Worm (Caenorhabditis elegans) whole organism, late embryonic: Measurements from ENCODE around the gene pdhb-1.
A peak's percentile ranks its signal among the peaks of the same experiment; 100 is the strongest.

Source experiments
- C08G9.2 ChIP-seq: sonication (generic microtip); optimal IDR thresholded peaks from 2 replicates; lab custom pipeline; 2016; ENCODE audit warnings: mild to moderate bottlenecking, missing genetic modification characterization, moderate library complexity, missing compliant biosample characterization
- F13H6.1 ChIP-seq: sonication (generic microtip); optimal IDR thresholded peaks from 2 replicates; lab custom pipeline; 2016; ENCODE audit warnings: missing genetic modification characterization, missing compliant biosample characterization
- ahr-1 ChIP-seq: sonication (generic microtip); optimal IDR thresholded peaks from 2 replicates; lab custom pipeline; 2016; ENCODE audit warnings: missing genetic modification characterization, missing compliant biosample characterization
- ama-1 ChIP-seq: fragments of 150-350 bp; optimal IDR thresholded peaks from 2 replicates; lab custom pipeline; 2014
- ceh-18 ChIP-seq: sonication (generic microtip); optimal IDR thresholded peaks from 2 replicates; lab custom pipeline; 2016; ENCODE audit warnings: missing genetic modification characterization, missing compliant biosample characterization
- ceh-19 ChIP-seq: fragments of 200-800 bp; sonication (Bioruptor generic); optimal IDR thresholded peaks from 2 replicates; lab custom pipeline; 2018; ENCODE audit warnings: mild to moderate bottlenecking, missing genetic modification characterization, missing compliant biosample characterization
- ceh-22 ChIP-seq: sonication (generic microtip); optimal IDR thresholded peaks from 2 replicates; lab custom pipeline; 2017; ENCODE audit warnings: missing biosample characterization, missing genetic modification characterization
- ceh-30 ChIP-seq: fragments of 150-350 bp; optimal IDR thresholded peaks from 2 replicates; lab custom pipeline; 2014; ENCODE audit warnings: missing biosample characterization, missing genetic modification characterization
- ceh-31 ChIP-seq: sonication (generic microtip); optimal IDR thresholded peaks from 2 replicates; lab custom pipeline; 2016; ENCODE audit warnings: missing genetic modification characterization, missing compliant biosample characterization
- ceh-34 ChIP-seq: sonication (generic microtip); optimal IDR thresholded peaks from 2 replicates; lab custom pipeline; 2016; ENCODE audit warnings: mild to moderate bottlenecking, missing genetic modification characterization, missing compliant biosample characterization
- ceh-45 ChIP-seq: fragments of 200-800 bp; sonication (Bioruptor generic); IDR thresholded peaks from 2 replicates; pipeline ENCODE4 v1.3.6; 2022; ENCODE audit warnings: missing genetic modification reagents, missing genetic modification characterization, missing compliant biosample characterization
- ceh-48 ChIP-seq: sonication (generic microtip); optimal IDR thresholded peaks from 2 replicates; lab custom pipeline; 2016; ENCODE audit warnings: missing genetic modification characterization, inconsistent platforms, missing compliant biosample characterization
- che-1 ChIP-seq: sonication (generic microtip); optimal IDR thresholded peaks from 2 replicates; lab custom pipeline; 2016; ENCODE audit warnings: mild to moderate bottlenecking, missing genetic modification characterization, missing compliant biosample characterization
- dmd-4 ChIP-seq: sonication (generic microtip); optimal IDR thresholded peaks from 2 replicates; lab custom pipeline; 2016; ENCODE audit warnings: borderline replicate concordance, missing genetic modification characterization, missing compliant biosample characterization
- elt-2 ChIP-seq: sonication (generic microtip); optimal IDR thresholded peaks from 2 replicates; lab custom pipeline; 2016; ENCODE audit warnings: missing genetic modification reagents, missing genetic modification characterization, missing compliant biosample characterization
- ets-4 ChIP-seq: sonication (generic microtip); optimal IDR thresholded peaks from 2 replicates; lab custom pipeline; 2016; ENCODE audit warnings: missing genetic modification characterization, missing compliant biosample characterization
- fkh-6 ChIP-seq: sonication (generic microtip); optimal IDR thresholded peaks from 2 replicates; lab custom pipeline; 2016; ENCODE audit warnings: missing genetic modification characterization, missing compliant biosample characterization
- hlh-6 ChIP-seq: sonication (generic microtip); optimal IDR thresholded peaks from 2 replicates; lab custom pipeline; 2016; ENCODE audit warnings: missing genotype, missing genetic modification characterization, missing compliant biosample characterization
- mec-3 ChIP-seq: sonication (generic microtip); optimal IDR thresholded peaks from 2 replicates; lab custom pipeline; 2016; ENCODE audit warnings: borderline replicate concordance, missing genetic modification characterization, missing compliant biosample characterization
- nfya-1 ChIP-seq: sonication (generic microtip); optimal IDR thresholded peaks from 2 replicates; lab custom pipeline; 2017; ENCODE audit warnings: missing genetic modification characterization, mild to moderate bottlenecking, missing compliant biosample characterization, antibody characterized with exemption, moderate library complexity
- nhr-11 ChIP-seq: fragments of 150-350 bp; optimal IDR thresholded peaks from 2 replicates; lab custom pipeline; 2014; ENCODE audit warnings: missing biosample characterization, missing genetic modification characterization
- npax-4 ChIP-seq: sonication (generic microtip); optimal IDR thresholded peaks from 2 replicates; lab custom pipeline; 2016; ENCODE audit warnings: missing genetic modification characterization, missing compliant biosample characterization
- odd-2 ChIP-seq: sonication (generic microtip); optimal IDR thresholded peaks from 2 replicates; lab custom pipeline; 2017; ENCODE audit warnings: antibody characterized with exemption, mild to moderate bottlenecking, missing genetic modification characterization, missing compliant biosample characterization
- pag-3 ChIP-seq: sonication (generic microtip); optimal IDR thresholded peaks from 2 replicates; lab custom pipeline; 2016; ENCODE audit warnings: missing compliant biosample characterization, missing genetic modification characterization, borderline replicate concordance
- pat-9 ChIP-seq: fragments of 200-800 bp; sonication (Bioruptor generic); optimal IDR thresholded peaks from 2 replicates; lab custom pipeline; 2018; ENCODE audit warnings: mild to moderate bottlenecking, missing genetic modification characterization, moderate library complexity, missing compliant biosample characterization
- pax-1 ChIP-seq: fragments of 150-350 bp; optimal IDR thresholded peaks from 2 replicates; lab custom pipeline; 2014; ENCODE audit warnings: missing biosample characterization, missing genetic modification characterization
- pha-2 ChIP-seq: sonication (generic microtip); optimal IDR thresholded peaks from 2 replicates; lab custom pipeline; 2017; ENCODE audit warnings: mild to moderate bottlenecking, missing genetic modification characterization, missing compliant biosample characterization
- pha-4 ChIP-seq: fragments of 150-350 bp; optimal IDR thresholded peaks from 2 replicates; lab custom pipeline; 2018; ENCODE audit warnings: missing biosample characterization, missing genetic modification reagents, missing genetic modification characterization
- pqm-1 ChIP-seq: sonication (generic microtip); optimal IDR thresholded peaks from 2 replicates; lab custom pipeline; 2016; ENCODE audit warnings: missing genetic modification characterization, missing compliant biosample characterization
- pros-1 ChIP-seq: fragments of 150-350 bp; optimal IDR thresholded peaks from 2 replicates; lab custom pipeline; 2014; ENCODE audit warnings: missing biosample characterization, missing genetic modification reagents, missing genetic modification characterization
- rnt-1 ChIP-seq: sonication (generic microtip); optimal IDR thresholded peaks from 2 replicates; lab custom pipeline; 2016; ENCODE audit warnings: missing genetic modification characterization, missing compliant biosample characterization
- sdc-2 ChIP-seq: sonication (generic microtip); optimal IDR thresholded peaks from 2 replicates; lab custom pipeline; 2016; ENCODE audit warnings: missing genotype, missing genetic modification characterization, missing compliant biosample characterization
- sox-4 ChIP-seq: sonication (generic microtip); optimal IDR thresholded peaks from 2 replicates; lab custom pipeline; 2017; ENCODE audit warnings: mild to moderate bottlenecking, missing genetic modification characterization, inconsistent platforms, missing compliant biosample characterization
- syd-9 ChIP-seq: sonication (generic microtip); optimal IDR thresholded peaks from 2 replicates; lab custom pipeline; 2016; ENCODE audit warnings: mild to moderate bottlenecking, missing genetic modification characterization, moderate library complexity, missing compliant biosample characterization
- ttx-3 ChIP-seq: sonication (generic microtip); optimal IDR thresholded peaks from 2 replicates; lab custom pipeline; 2016; ENCODE audit warnings: missing genetic modification reagents, missing genetic modification characterization, missing compliant biosample characterization
- unc-3 ChIP-seq, 2 experiments: fragments of 200-800 bp in 1 of 2; sonication (Bioruptor generic) in 1 of 2; sonication (generic microtip) in 1 of 2; conservative IDR thresholded peaks in 1 of 2; optimal IDR thresholded peaks in 1 of 2; 2 replicates each; pipeline versions ENCODE4 v1.3.6 to Lab custom; 2016 to 2022; ENCODE audit warnings: missing compliant biosample characterization in 2 of 2, missing genetic modification characterization in 2 of 2, missing genetic modification reagents in 1 of 2
- unc-86 ChIP-seq: sonication (generic microtip); optimal IDR thresholded peaks from 2 replicates; lab custom pipeline; 2016; ENCODE audit warnings: missing genetic modification characterization, missing compliant biosample characterization
- zip-5 ChIP-seq: sonication (generic microtip); optimal IDR thresholded peaks from 2 replicates; lab custom pipeline; 2016; ENCODE audit warnings: missing genetic modification characterization, missing compliant biosample characterization
- ztf-16 ChIP-seq: sonication (generic microtip); optimal IDR thresholded peaks from 2 replicates; lab custom pipeline; 2017; ENCODE audit warnings: missing genetic modification characterization, missing compliant biosample characterization

Gene pdhb-1

ce11 chrIV:3363784-3364183 lies 35.7 kb upstream of the pdhb-1 start:
- no peak for TF ChIP-seq ets-4 (tag; lab: Kevin White, UChicago)
- TF ChIP-seq pqm-1: no peak
- no peak for TF ChIP-seq pax-1 (tag; lab: Kevin White, UChicago)
- TF ChIP-seq pag-3 (tag; lab: Kevin White, UChicago): no peak
- no peak for TF ChIP-seq ceh-22
- TF ChIP-seq zip-5 (tag; lab: Kevin White, UChicago): no peak
- no peak for TF ChIP-seq sox-4 (tag; lab: Kevin White, UChicago)
- TF ChIP-seq unc-3 (GFP tag; conservative IDR thresholded peaks at IDR 0.05; lab: Robert Waterston, UW): no peak
- no peak for TF ChIP-seq unc-3 (tag; optimal IDR thresholded peaks at IDR 0.05; lab: Kevin White, UChicago)
- no peak for TF ChIP-seq syd-9
- no peak for TF ChIP-seq ahr-1 (tag; lab: Kevin White, UChicago)
- TF ChIP-seq pha-2 (tag; lab: Kevin White, UChicago): no peak
- no peak for TF ChIP-seq ttx-3 (tag; lab: Kevin White, UChicago)
- TF ChIP-seq dmd-4: no peak
- TF ChIP-seq nhr-11 (tag; lab: Kevin White, UChicago): no peak
- TF ChIP-seq mec-3: no peak
- TF ChIP-seq npax-4: no peak
- no peak for TF ChIP-seq pros-1
- no peak for TF ChIP-seq ceh-30

ce11 chrIV:3368638-3369247 lies 30.7 kb upstream of the pdhb-1 start, which contains the start of gene vha-19:
vha-19 (plus strand) TSS chrIV:3369197.
- peak; percentile 14 for TF ChIP-seq ets-4 (tag; lab: Kevin White, UChicago)
- TF ChIP-seq nfya-1 (tag; lab: Kevin White, UChicago): no peak
- no peak for TF ChIP-seq ceh-19 (GFP tag; lab: Kevin White, UChicago)
- TF ChIP-seq ceh-34 (tag; lab: Kevin White, UChicago): peak; percentile 51
- peak; percentile 23 for TF ChIP-seq ceh-48 (tag; lab: Kevin White, UChicago)

ce11 chrIV:3373370-3373769 lies 26.1 kb upstream of the pdhb-1 start:
- TF ChIP-seq sox-4 (tag; lab: Kevin White, UChicago) (no peak), ama-1 (lab: Kevin White, UChicago) (no peak), mec-3 (no peak), C08G9.2 (tag; lab: Kevin White, UChicago) (no peak), elt-2 (tag; lab: Kevin White, UChicago) (no peak), odd-2 (tag; lab: Kevin White, UChicago) (no peak), hlh-6 (tag; lab: Kevin White, UChicago) (no peak), ceh-18 (tag; lab: Kevin White, UChicago) (no peak), pag-3 (tag; lab: Kevin White, UChicago) (no peak), ceh-22 (no peak), ceh-31 (tag; lab: Kevin White, UChicago) (no peak)

DNA sequence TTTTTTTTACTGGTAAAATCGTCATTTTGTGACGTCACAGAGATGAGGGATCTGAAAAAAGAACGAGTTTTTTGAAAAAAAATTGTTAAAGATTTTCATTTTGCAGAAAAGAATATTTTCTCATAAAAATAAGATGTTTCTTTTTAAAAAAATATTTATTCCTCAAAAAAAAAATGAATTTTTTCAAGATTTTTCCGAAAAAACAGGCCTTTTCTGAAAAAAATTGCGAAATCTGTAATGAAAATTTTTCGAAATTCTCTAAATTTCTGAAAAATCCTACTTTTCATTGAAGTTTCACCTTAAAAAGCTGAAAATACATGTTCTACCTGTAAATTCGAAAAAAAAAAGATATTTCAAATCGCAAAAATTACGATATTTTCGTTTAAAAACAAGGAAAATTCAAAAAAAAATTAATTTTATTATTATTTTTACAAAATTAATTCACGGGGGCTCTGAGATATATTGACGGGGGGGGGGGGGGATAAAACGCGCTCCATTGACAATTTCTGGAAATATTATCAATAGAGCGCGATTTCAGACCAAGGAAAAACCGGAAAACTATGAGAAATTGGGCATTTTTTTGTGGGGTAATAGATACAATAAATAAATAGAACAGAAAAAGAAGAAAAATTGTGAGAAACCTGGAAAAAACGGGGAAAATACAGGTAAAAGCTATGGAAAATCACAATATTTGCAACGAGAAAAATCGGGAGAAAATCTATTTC lies 21.2 kb upstream of the pdhb-1 start, which contains the start of gene otub-4:
Gene otub-4, minus strand, starts transcription at position 51 of the 725 bp plus-strand sequence.
- TF ChIP-seq C08G9.2 (tag; lab: Kevin White, UChicago) (no peak), unc-86 (tag; lab: Kevin White, UChicago) (no peak), odd-2 (tag; lab: Kevin White, UChicago) (no peak), fkh-6 (tag; lab: Kevin White, UChicago) (no peak), ceh-19 (GFP tag; lab: Kevin White, UChicago) (no peak), pha-4 (no peak), rnt-1 (tag; lab: Kevin White, UChicago) (no peak), ceh-45 (GFP tag; lab: Robert Waterston, UW) (no peak), ttx-3 (tag; lab: Kevin White, UChicago) (no peak), che-1 (tag; lab: Kevin White, UChicago) (no peak), pha-2 (tag; lab: Kevin White, UChicago) (no peak), sdc-2 (tag; lab: Kevin White, UChicago) (no peak), pqm-1 (no peak), ama-1 (lab: Kevin White, UChicago) (no peak), pat-9 (no peak), sox-4 (tag; lab: Kevin White, UChicago) (no peak), ztf-16 (tag; lab: Kevin White, UChicago) (no peak), F13H6.1 (tag; lab: Kevin White, UChicago) (no peak)
